Fruit fly (Drosophila melanogaster) whole organism, prepupa: Measurements from ENCODE around the gene CG12012.

ENCODE experiments used
- Blimp-1 ChIP-seq: fragments of 200-800 bp; sonication (Bioruptor generic); optimal IDR thresholded peaks from 3 replicates; lab custom pipeline; 2017; ENCODE audit warnings: missing biosample characterization, missing genetic modification characterization, mild to moderate bottlenecking, moderate library complexity, missing genetic modification reagents
- CG10631 ChIP-seq: fragments of 200-800 bp; sonication (Bioruptor generic); optimal IDR thresholded peaks from 2 replicates; lab custom pipeline; 2016; ENCODE audit warnings: missing biosample characterization, missing genetic modification characterization
- CG10669 ChIP-seq: fragments of 200-800 bp; sonication (Bioruptor generic); optimal IDR thresholded peaks from 3 replicates; lab custom pipeline; 2018; ENCODE audit warnings: missing biosample characterization, mild to moderate bottlenecking, missing genetic modification characterization, moderate library complexity
- CG11294 ChIP-seq: fragments of 200-800 bp; sonication (Bioruptor generic); IDR thresholded peaks from 2 replicates; pipeline ENCODE4 v1.3.6; 2022; ENCODE audit warnings: missing biosample characterization, missing genetic modification characterization
- CG11762 ChIP-seq: fragments of 200-800 bp; sonication (Bioruptor generic); optimal IDR thresholded peaks from 3 replicates; lab custom pipeline; 2016; ENCODE audit warnings: missing biosample characterization, missing genetic modification characterization; ENCODE audit not compliant: insufficient read depth
- CG1621 ChIP-seq: fragments of 200-800 bp; sonication (Bioruptor generic); optimal IDR thresholded peaks from 3 replicates; lab custom pipeline; 2018; ENCODE audit warnings: missing biosample characterization, mild to moderate bottlenecking, missing genetic modification characterization
- CG16779 ChIP-seq: fragments of 200-800 bp; sonication (Bioruptor generic); optimal IDR thresholded peaks from 3 replicates; lab custom pipeline; 2017; ENCODE audit warnings: missing biosample characterization, mild to moderate bottlenecking, missing genetic modification characterization
- CG31627 ChIP-seq: fragments of 200-800 bp; sonication (Bioruptor generic); optimal IDR thresholded peaks from 3 replicates; lab custom pipeline; 2016; ENCODE audit warnings: missing biosample characterization, missing genetic modification characterization
- CG32006 ChIP-seq: fragments of 200-800 bp; sonication (Bioruptor generic); optimal IDR thresholded peaks from 3 replicates; lab custom pipeline; 2017; ENCODE audit warnings: missing biosample characterization, mild to moderate bottlenecking, missing genetic modification characterization
- CG3919 ChIP-seq: fragments of 200-800 bp; sonication (Bioruptor generic); optimal IDR thresholded peaks from 3 replicates; lab custom pipeline; 2016; ENCODE audit warnings: missing biosample characterization, missing genetic modification characterization
- CG4318 ChIP-seq: fragments of 200-800 bp; sonication (Bioruptor generic); optimal IDR thresholded peaks from 3 replicates; lab custom pipeline; 2017; ENCODE audit warnings: missing biosample characterization, mild to moderate bottlenecking, missing genetic modification characterization
- CG6276 ChIP-seq: fragments of 200-800 bp; sonication (Bioruptor generic); optimal IDR thresholded peaks from 2 replicates; lab custom pipeline; 2017; ENCODE audit warnings: missing biosample characterization, mild to moderate bottlenecking, missing genetic modification characterization
- CG6792 ChIP-seq: fragments of 200-800 bp; sonication (Bioruptor generic); optimal IDR thresholded peaks from 3 replicates; lab custom pipeline; 2016; ENCODE audit warnings: missing biosample characterization, missing genetic modification characterization
- CG6808 ChIP-seq: fragments of 200-800 bp; sonication (Bioruptor generic); optimal IDR thresholded peaks from 3 replicates; lab custom pipeline; 2017; ENCODE audit warnings: missing biosample characterization, missing genetic modification characterization, mild to moderate bottlenecking, moderate library complexity, missing genetic modification reagents
- CG6854 ChIP-seq: fragments of 200-800 bp; sonication (Bioruptor generic); optimal IDR thresholded peaks from 2 replicates; lab custom pipeline; 2017; ENCODE audit warnings: missing biosample characterization, mild to moderate bottlenecking, missing genetic modification characterization
- CG8119 ChIP-seq: fragments of 200-800 bp; sonication (Bioruptor generic); IDR thresholded peaks from 3 replicates; pipeline ENCODE4 v1.3.6; 2022; ENCODE audit warnings: missing biosample characterization, missing genetic modification characterization
- CG8319 ChIP-seq: fragments of 200-800 bp; sonication (Bioruptor generic); optimal IDR thresholded peaks from 3 replicates; lab custom pipeline; 2016; ENCODE audit warnings: missing biosample characterization, missing genetic modification characterization
- CG8632 ChIP-seq: fragments of 200-800 bp; sonication (Bioruptor generic); optimal IDR thresholded peaks from 3 replicates; lab custom pipeline; 2016; ENCODE audit warnings: missing biosample characterization, missing genetic modification characterization
- CG9139 ChIP-seq: fragments of 200-800 bp; sonication (Bioruptor generic); optimal IDR thresholded peaks from 3 replicates; lab custom pipeline; 2017; ENCODE audit warnings: missing biosample characterization, mild to moderate bottlenecking, missing genetic modification characterization
- Eip78C ChIP-seq: fragments of 200-800 bp; sonication (Bioruptor generic); peaks from one replicate; lab custom pipeline; 2016; ENCODE audit warnings: missing biosample characterization, missing genetic modification characterization
- Eip93F ChIP-seq: fragments of 200-800 bp; sonication (Bioruptor generic); optimal IDR thresholded peaks from 2 replicates; lab custom pipeline; 2016; ENCODE audit warnings: missing biosample characterization, mild to moderate bottlenecking, missing genetic modification characterization
- Ets96B ChIP-seq: fragments of 200-800 bp; optimal IDR thresholded peaks from 2 replicates; lab custom pipeline; 2019; ENCODE audit warnings: missing biosample characterization, mild to moderate bottlenecking, missing genetic modification characterization, moderate library complexity
- Hr39 ChIP-seq: fragments of 200-800 bp; sonication (Bioruptor generic); optimal IDR thresholded peaks from 2 replicates; lab custom pipeline; 2016; ENCODE audit warnings: missing biosample characterization, missing genetic modification characterization
- Lpt ChIP-seq: fragments of 200-800 bp; sonication (Bioruptor generic); optimal IDR thresholded peaks from 3 replicates; lab custom pipeline; 2016; ENCODE audit warnings: missing biosample characterization, missing genetic modification characterization
- Met ChIP-seq: fragments of 200-800 bp; sonication (Bioruptor generic); optimal IDR thresholded peaks from 3 replicates; lab custom pipeline; 2016; ENCODE audit warnings: missing biosample characterization, missing genetic modification characterization
- OdsH ChIP-seq: fragments of 200-800 bp; sonication (Bioruptor generic); optimal IDR thresholded peaks from 3 replicates; lab custom pipeline; 2016; ENCODE audit warnings: missing biosample characterization, missing genetic modification characterization
- Smox ChIP-seq: fragments of 200-800 bp; sonication (Bioruptor generic); optimal IDR thresholded peaks from 3 replicates; lab custom pipeline; 2016; ENCODE audit warnings: missing biosample characterization, missing genetic modification characterization
- Sox102F ChIP-seq: fragments of 200-800 bp; sonication (Bioruptor generic); optimal IDR thresholded peaks from 2 replicates; lab custom pipeline; 2016; ENCODE audit warnings: missing biosample characterization, mild to moderate bottlenecking, missing genetic modification characterization
- Sox15 ChIP-seq: fragments of 200-800 bp; sonication (Bioruptor generic); optimal IDR thresholded peaks from 3 replicates; lab custom pipeline; 2016; ENCODE audit warnings: missing biosample characterization, missing genetic modification characterization
- achi ChIP-seq: fragments of 200-800 bp; sonication (Bioruptor generic); optimal IDR thresholded peaks from 3 replicates; lab custom pipeline; 2016; ENCODE audit warnings: missing biosample characterization, missing genetic modification characterization
- acj6 ChIP-seq: fragments of 200-800 bp; sonication (Bioruptor generic); optimal IDR thresholded peaks from 3 replicates; lab custom pipeline; 2016; ENCODE audit warnings: missing biosample characterization, missing genetic modification characterization
- cyc ChIP-seq: fragments of 200-800 bp; sonication (Bioruptor generic); optimal IDR thresholded peaks from 3 replicates; lab custom pipeline; 2016; ENCODE audit warnings: missing biosample characterization, missing genetic modification characterization
- dac ChIP-seq: fragments of 200-800 bp; sonication (Bioruptor generic); optimal IDR thresholded peaks from 2 replicates; lab custom pipeline; 2017; ENCODE audit warnings: missing biosample characterization, mild to moderate bottlenecking, missing genetic modification characterization
- eg ChIP-seq: fragments of 200-800 bp; sonication (Bioruptor generic); IDR thresholded peaks from 3 replicates; pipeline ENCODE4 v1.3.6; 2022; ENCODE audit warnings: missing biosample characterization, missing genetic modification characterization
- esn ChIP-seq: fragments of 200-800 bp; sonication (Bioruptor generic); optimal IDR thresholded peaks from 2 replicates; lab custom pipeline; 2016; ENCODE audit warnings: missing biosample characterization, mild to moderate bottlenecking, missing genetic modification characterization, moderate library complexity
- fd85E ChIP-seq: fragments of 200-800 bp; sonication (Bioruptor generic); optimal IDR thresholded peaks from 3 replicates; lab custom pipeline; 2016; ENCODE audit warnings: missing biosample characterization, missing genetic modification characterization
- fkh ChIP-seq: fragments of 200-800 bp; sonication (Bioruptor generic); optimal IDR thresholded peaks from 3 replicates; lab custom pipeline; 2017; ENCODE audit warnings: missing biosample characterization, mild to moderate bottlenecking, missing genetic modification characterization, moderate library complexity
- lz ChIP-seq: fragments of 200-800 bp; sonication (Bioruptor generic); optimal IDR thresholded peaks from 3 replicates; lab custom pipeline; 2016; ENCODE audit warnings: missing biosample characterization, missing genetic modification characterization
- net ChIP-seq: fragments of 200-800 bp; sonication (Bioruptor generic); optimal IDR thresholded peaks from 3 replicates; lab custom pipeline; 2016; ENCODE audit warnings: missing biosample characterization, missing genetic modification characterization
- spab ChIP-seq: fragments of 200-800 bp; sonication (Bioruptor generic); optimal IDR thresholded peaks from 2 replicates; lab custom pipeline; 2017; ENCODE audit warnings: missing biosample characterization, mild to moderate bottlenecking, missing genetic modification characterization, missing genetic modification reagents
- ss ChIP-seq, 2 experiments: fragments of 200-800 bp; sonication (Bioruptor generic); optimal IDR thresholded peaks; 2 replicates in 1 of 2; 3 replicates in 1 of 2; lab custom pipeline; 2017 to 2018; ENCODE audit warnings: mild to moderate bottlenecking in 2 of 2, missing biosample characterization in 2 of 2, missing genetic modification characterization in 2 of 2, moderate library complexity in 1 of 2
- svp ChIP-seq: fragments of 200-800 bp; sonication (Bioruptor generic); peaks from one replicate; lab custom pipeline; 2016; ENCODE audit warnings: missing biosample characterization, missing genetic modification characterization
- vri ChIP-seq: fragments of 200-800 bp; sonication (Bioruptor generic); optimal IDR thresholded peaks from 3 replicates; lab custom pipeline; 2016; ENCODE audit warnings: missing biosample characterization, mild to moderate bottlenecking, missing genetic modification characterization

The CG12012 gene

dm6 chr3L:3338882-3339590, 37.5 kb upstream of the CG12012 start (continued):
- TF ChIP-seq spab (GFP tag; lab: Kevin White, UChicago) (peak; percentile 70), Sox102F (GFP tag; lab: Kevin White, UChicago) (no peak), OdsH (GFP tag; lab: Kevin White, UChicago) (peak; percentile 48), svp (no peak), CG3919 (GFP tag; lab: Kevin White, UChicago) (peak; percentile 55), net (peak; percentile 12), Blimp-1 (GFP tag; lab: Kevin White, UChicago) (no peak), CG10631 (GFP tag; lab: Kevin White, UChicago) (peak; percentile 8), CG9139 (peak; percentile 44)
- TF ChIP-seq, all 60 proteins: peak for 29

dm6 chr3L:3339695-3340226, 36.8 kb upstream of the CG12012 start:
- no peak for TF ChIP-seq Sox15 (GFP tag; lab: Kevin White, UChicago)
- peak; percentile 6 for TF ChIP-seq esn
- TF ChIP-seq CG32006 (GFP tag; lab: Kevin White, UChicago) = no peak
- no peak for TF ChIP-seq CG8119
- peak; percentile 37 for TF ChIP-seq Met (GFP tag; lab: Kevin White, UChicago)
- peak; percentile 65 for TF ChIP-seq vri (GFP tag; lab: Kevin White, UChicago)
- no peak for TF ChIP-seq Blimp-1 (GFP tag; lab: Kevin White, UChicago)
- no peak for TF ChIP-seq spab (GFP tag; lab: Kevin White, UChicago)
- TF ChIP-seq fd85E = no peak
- peak; percentile 94 for TF ChIP-seq svp
- no peak for TF ChIP-seq ss (GFP tag; optimal IDR thresholded peaks at IDR 0.05; lab: Kevin White, UChicago)
- no peak for TF ChIP-seq Eip93F
- peak; percentile 39 for TF ChIP-seq Hr39

dm6 chr3L:3342307-3342940, 34.1 kb upstream of the CG12012 start:
- TF ChIP-seq CG6854 = peak; percentile 64
- TF ChIP-seq Smox = peak; percentile 79
- TF ChIP-seq CG11762 (GFP tag; lab: Kevin White, UChicago) = peak; percentile 53
- TF ChIP-seq cyc (GFP tag; lab: Kevin White, UChicago) = peak; percentile 67
- TF ChIP-seq spab (GFP tag; lab: Kevin White, UChicago) = peak; percentile 57
- TF ChIP-seq dac (GFP tag; lab: Kevin White, UChicago) = no peak
- no peak for TF ChIP-seq CG11294 (GFP tag; lab: Robert Waterston, UW)
- peak; percentile 73 for TF ChIP-seq acj6 (GFP tag; lab: Kevin White, UChicago)
- peak; percentile 78 for TF ChIP-seq lz (GFP tag; lab: Kevin White, UChicago)
- peak; percentile 15 for TF ChIP-seq CG16779 (tag; lab: Kevin White, UChicago)
- peak; percentile 77 for TF ChIP-seq CG6792 (GFP tag; lab: Kevin White, UChicago)
- peak; percentile 62 for TF ChIP-seq CG10669 (GFP tag; lab: Kevin White, UChicago)
- TF ChIP-seq Eip78C (GFP tag; lab: Kevin White, UChicago) = peak; percentile 91
- peak; percentile 53 for TF ChIP-seq CG6808 (GFP tag; lab: Kevin White, UChicago)
- TF ChIP-seq Met (GFP tag; lab: Kevin White, UChicago) = peak; percentile 86
- TF ChIP-seq Eip93F = peak; percentile 72
- TF ChIP-seq svp = peak; percentile 89
- no peak for TF ChIP-seq CG6276 (GFP tag; lab: Kevin White, UChicago)
- peak; percentile 52 for TF ChIP-seq CG3919 (GFP tag; lab: Kevin White, UChicago)
- TF ChIP-seq CG8119 = peak; percentile 44; the same call in 2 of the 3 replicates
- peak; percentile 50 for TF ChIP-seq achi
- TF ChIP-seq esn = peak; percentile 82
- no peak for TF ChIP-seq eg
- TF ChIP-seq CG8632 (GFP tag; lab: Kevin White, UChicago) = peak; percentile 71
- no peak for TF ChIP-seq Lpt (GFP tag; lab: Kevin White, UChicago)
- TF ChIP-seq ss (GFP tag; optimal IDR thresholded peaks at IDR 0.05; lab: Kevin White, UChicago) = peak; percentile 34 to 57
- TF ChIP-seq vri (GFP tag; lab: Kevin White, UChicago) = peak; percentile 79
- peak; percentile 70 for TF ChIP-seq Ets96B
- TF ChIP-seq CG1621 (tag; lab: Kevin White, UChicago) = peak; percentile 71
- peak; percentile 15 for TF ChIP-seq CG8319
- TF ChIP-seq fkh = no peak
- no peak for TF ChIP-seq CG4318
- TF ChIP-seq CG9139 = no peak
- TF ChIP-seq Sox15 (GFP tag; lab: Kevin White, UChicago) = peak; percentile 53
- TF ChIP-seq CG10631 (GFP tag; lab: Kevin White, UChicago) = peak; percentile 71
- peak; percentile 69 for TF ChIP-seq net
- TF ChIP-seq CG31627 (GFP tag; lab: Kevin White, UChicago) = peak; percentile 85
